Worm (Caenorhabditis elegans): ENCODE data around the gene F17A2.16.

Gene F17A2.16

DNA sequence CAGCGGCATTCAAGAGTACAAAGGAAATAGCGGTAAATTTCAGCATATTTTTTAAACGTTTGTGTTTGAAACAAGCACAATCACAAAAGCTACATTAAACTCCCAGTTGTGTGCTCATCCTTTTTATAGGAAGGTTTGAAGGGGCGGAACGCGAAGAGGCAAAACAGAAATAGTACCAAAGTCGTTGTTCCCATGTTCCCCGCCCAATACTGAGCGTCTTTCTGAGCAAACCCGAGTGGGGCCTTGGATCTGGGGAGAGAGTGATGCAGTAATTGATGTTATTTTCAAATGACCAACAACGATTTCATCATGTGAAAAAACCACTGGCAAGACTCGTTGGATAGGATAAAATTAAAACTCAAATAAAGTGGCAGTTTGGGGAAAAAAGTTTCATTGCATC is 33.1 kb downstream of the F17A2.16 start, which contains the start of gene zig-2:
Gene zig-2 (minus strand): TSS at position 101 of the 400 bp plus-strand sequence.
- TF ChIP-seq klf-2 (GFP tag; conservative IDR thresholded peaks at IDR 0.05) (no peak), cog-1 (tag; optimal IDR thresholded peaks at IDR 0.05) (no peak), tab-1 (GFP tag; IDR thresholded peaks at IDR 0.05) (no peak), ztf-29 (GFP tag; IDR thresholded peaks at IDR 0.05) (no peak), ztf-23 (GFP tag; IDR thresholded peaks at IDR 0.05) (no peak), med-1 (GFP tag; optimal IDR thresholded peaks at IDR 0.05; ENCODE audit: insufficient read depth) (no peak), T22C8.4 (GFP tag; IDR thresholded peaks at IDR 0.05) (no peak), flt-1 (GFP tag; IDR thresholded peaks at IDR 0.05) (no peak), ref-1 (GFP tag; conservative IDR thresholded peaks at IDR 0.05) (no peak)

DNA sequence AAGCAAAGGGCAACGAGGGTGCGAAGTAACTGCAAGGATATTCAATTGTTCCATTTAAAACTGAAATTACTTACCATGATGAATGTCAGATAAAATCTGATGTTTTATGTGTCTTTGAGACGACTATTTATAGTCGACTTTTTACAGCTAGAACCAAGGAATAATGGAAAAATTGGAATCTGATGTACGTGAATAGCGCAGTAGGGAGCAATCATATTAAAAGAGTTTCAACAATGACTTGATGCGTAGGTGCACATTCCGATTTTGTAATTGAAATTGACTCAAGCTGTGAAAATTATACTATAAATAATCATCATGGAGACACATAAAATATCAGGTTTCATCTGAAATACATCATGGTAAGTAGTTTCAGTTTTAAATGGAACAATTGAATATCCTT is 35.0 kb downstream of the F17A2.16 start, which contains the start of the genes nspc-9 and nspc-10:
Gene nspc-9 (minus strand): TSS at position 101 of the 400 bp plus-strand sequence.
Gene nspc-10 (plus strand): TSS at position 331 of the 400 bp plus-strand sequence.
- no peak for TF ChIP-seq ztf-29 (GFP tag; IDR thresholded peaks at IDR 0.05)
- no peak for TF ChIP-seq flt-1 (GFP tag; IDR thresholded peaks at IDR 0.05)
- no peak for TF ChIP-seq T22C8.4 (GFP tag; IDR thresholded peaks at IDR 0.05)
- TF ChIP-seq klf-2 (GFP tag; conservative IDR thresholded peaks at IDR 0.05) = no peak
- no peak for TF ChIP-seq ref-1 (GFP tag; conservative IDR thresholded peaks at IDR 0.05)
- TF ChIP-seq ztf-23 (GFP tag; IDR thresholded peaks at IDR 0.05) = no peak
- TF ChIP-seq tab-1 (GFP tag; IDR thresholded peaks at IDR 0.05) = no peak
- TF ChIP-seq cog-1 (tag; optimal IDR thresholded peaks at IDR 0.05) = no peak
- TF ChIP-seq med-1 (GFP tag; optimal IDR thresholded peaks at IDR 0.05; ENCODE audit: insufficient read depth) = no peak

DNA sequence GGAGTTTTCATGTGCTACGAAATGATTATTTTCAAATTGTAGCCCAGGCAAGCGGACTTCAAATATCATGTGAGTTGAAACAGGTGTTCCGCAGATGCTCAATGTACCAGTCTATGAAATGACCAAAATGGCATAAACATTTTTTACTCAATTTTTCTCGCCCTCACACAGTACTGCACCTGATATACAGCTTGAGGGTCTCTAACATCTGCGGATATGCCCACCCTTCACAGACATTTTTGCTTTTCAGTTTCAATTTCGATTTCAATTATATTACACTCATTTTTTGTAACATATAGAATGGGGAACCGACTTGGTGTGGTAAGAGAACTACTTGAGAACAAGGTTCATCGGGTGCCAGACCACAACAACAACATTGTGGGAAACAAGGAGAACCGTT is 38.5 kb downstream of the F17A2.16 start, which contains the start of gene F42F12.11:
Gene F42F12.11 (plus strand): TSS at position 301 of the 400 bp plus-strand sequence.
- TF ChIP-seq klf-2 (GFP tag; conservative IDR thresholded peaks at IDR 0.05) (no peak), tab-1 (GFP tag; IDR thresholded peaks at IDR 0.05) (no peak), ztf-29 (GFP tag; IDR thresholded peaks at IDR 0.05) (no peak), med-1 (GFP tag; optimal IDR thresholded peaks at IDR 0.05; ENCODE audit: insufficient read depth) (no peak), ztf-23 (GFP tag; IDR thresholded peaks at IDR 0.05) (no peak), ref-1 (GFP tag; conservative IDR thresholded peaks at IDR 0.05) (no peak), T22C8.4 (GFP tag; IDR thresholded peaks at IDR 0.05) (no peak), flt-1 (GFP tag; IDR thresholded peaks at IDR 0.05) (no peak), cog-1 (tag; optimal IDR thresholded peaks at IDR 0.05) (no peak)

ce11 chrX:12347822-12348221 is 39.6 kb downstream of the F17A2.16 start:
- no peak; the same call in 1 of the 2 replicates for TF ChIP-seq klf-2 (GFP tag; conservative IDR thresholded peaks at IDR 0.05)
- TF ChIP-seq med-1 (GFP tag; optimal IDR thresholded peaks at IDR 0.05; ENCODE audit: insufficient read depth) = no peak
- 0 out of 2 replicates have a peak, but pooled peaks have one; percentile 31 for TF ChIP-seq ztf-29 (GFP tag; IDR thresholded peaks at IDR 0.05)
- TF ChIP-seq tab-1 (GFP tag; IDR thresholded peaks at IDR 0.05) = peak; percentile 73; the same call in 1 of the 2 replicates
- 0 out of 2 replicates have a peak, but pooled peaks have one; percentile 19 for TF ChIP-seq T22C8.4 (GFP tag; IDR thresholded peaks at IDR 0.05)
- TF ChIP-seq ztf-23 (GFP tag; IDR thresholded peaks at IDR 0.05) = 0 out of 2 replicates have a peak, but pooled peaks have one; percentile 7
- no peak for TF ChIP-seq flt-1 (GFP tag; IDR thresholded peaks at IDR 0.05)
- 0 out of 2 replicates have a peak, but pooled peaks have one; percentile 21 for TF ChIP-seq ref-1 (GFP tag; conservative IDR thresholded peaks at IDR 0.05)
- TF ChIP-seq cog-1 (tag; optimal IDR thresholded peaks at IDR 0.05) = no peak

DNA sequence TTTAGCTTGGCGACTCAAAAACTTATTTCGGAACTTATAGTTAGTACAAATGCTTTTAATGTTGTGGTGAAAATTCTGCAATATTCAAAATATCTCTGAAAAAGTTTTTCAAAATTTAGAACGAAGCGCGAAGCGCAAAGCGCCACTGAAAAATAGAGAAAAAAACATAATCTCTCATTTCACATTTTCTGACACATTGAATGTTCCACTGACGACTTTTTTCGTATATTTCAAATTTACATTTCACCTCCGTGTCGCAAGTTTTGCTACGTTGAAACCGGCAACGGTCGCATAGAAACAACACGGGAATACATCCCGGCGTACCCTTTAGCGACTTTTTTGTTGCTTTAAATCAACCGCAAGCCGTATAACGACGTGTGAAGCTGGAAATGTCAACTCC is 40.1 kb downstream of the F17A2.16 start, which contains the start of gene F42F12.14:
Gene F42F12.14 (plus strand): TSS at position 301 of the 400 bp plus-strand sequence.
- TF ChIP-seq med-1 (GFP tag; optimal IDR thresholded peaks at IDR 0.05; ENCODE audit: insufficient read depth) (no peak), ztf-29 (GFP tag; IDR thresholded peaks at IDR 0.05) (no peak), T22C8.4 (GFP tag; IDR thresholded peaks at IDR 0.05) (no peak), flt-1 (GFP tag; IDR thresholded peaks at IDR 0.05) (no peak), tab-1 (GFP tag; IDR thresholded peaks at IDR 0.05) (no peak), cog-1 (tag; optimal IDR thresholded peaks at IDR 0.05) (no peak), ref-1 (GFP tag; conservative IDR thresholded peaks at IDR 0.05) (no peak), ztf-23 (GFP tag; IDR thresholded peaks at IDR 0.05) (no peak), klf-2 (GFP tag; conservative IDR thresholded peaks at IDR 0.05) (no peak)

ce11 chrX:12350207-12350606 is 42.0 kb downstream of the F17A2.16 start, which contains the start of gene F42F12.3:
Gene F42F12.3 (plus strand): TSS chrX:12350578.
- TF ChIP-seq med-1 (GFP tag; optimal IDR thresholded peaks at IDR 0.05; ENCODE audit: insufficient read depth) = no peak
- TF ChIP-seq T22C8.4 (GFP tag; IDR thresholded peaks at IDR 0.05) = no peak
- TF ChIP-seq ztf-29 (GFP tag; IDR thresholded peaks at IDR 0.05) = no peak
- TF ChIP-seq ztf-23 (GFP tag; IDR thresholded peaks at IDR 0.05) = no peak
- no peak for TF ChIP-seq tab-1 (GFP tag; IDR thresholded peaks at IDR 0.05)
- no peak for TF ChIP-seq flt-1 (GFP tag; IDR thresholded peaks at IDR 0.05)
- TF ChIP-seq ref-1 (GFP tag; conservative IDR thresholded peaks at IDR 0.05) = no peak
- no peak for TF ChIP-seq cog-1 (tag; optimal IDR thresholded peaks at IDR 0.05)
- TF ChIP-seq klf-2 (GFP tag; conservative IDR thresholded peaks at IDR 0.05) = no peak

- no peak for TF ChIP-seq flt-1 (GFP tag; IDR thresholded peaks at IDR 0.05)
- TF ChIP-seq ztf-29 (GFP tag; IDR thresholded peaks at IDR 0.05) = no peak
- no peak for TF ChIP-seq klf-2 (GFP tag; conservative IDR thresholded peaks at IDR 0.05)
- no peak for TF ChIP-seq ztf-23 (GFP tag; IDR thresholded peaks at IDR 0.05)
- no peak for TF ChIP-seq tab-1 (GFP tag; IDR thresholded peaks at IDR 0.05)
- TF ChIP-seq cog-1 (tag; optimal IDR thresholded peaks at IDR 0.05) = no peak
- TF ChIP-seq T22C8.4 (GFP tag; IDR thresholded peaks at IDR 0.05) = no peak
- TF ChIP-seq med-1 (GFP tag; optimal IDR thresholded peaks at IDR 0.05; ENCODE audit: insufficient read depth) = no peak
- no peak for TF ChIP-seq ref-1 (GFP tag; conservative IDR thresholded peaks at IDR 0.05)
Measured at ce11 chrX:12352872-12353271, 44.6 kb downstream of the F17A2.16 start, which contains the start of gene F42F12.4. Gene F42F12.4 (minus strand): TSS chrX:12352947.

DNA sequence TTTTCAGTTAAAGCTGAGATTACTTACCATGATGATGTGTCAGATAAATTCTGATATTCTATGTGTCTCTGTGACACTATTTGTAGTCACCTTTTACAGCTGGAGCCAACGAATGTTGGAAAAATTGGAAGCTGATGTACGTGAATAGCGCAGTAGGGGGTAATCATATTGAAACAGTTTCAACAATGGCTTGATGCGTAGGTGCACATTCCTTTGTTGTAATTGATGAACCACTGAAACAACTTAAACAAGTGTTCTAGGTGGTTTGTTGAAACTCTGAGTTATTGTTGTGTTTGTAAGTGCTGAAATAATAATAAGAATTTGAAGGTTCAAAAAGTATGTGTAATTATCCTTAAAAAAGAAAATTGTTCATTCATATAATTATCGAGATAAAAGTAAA is 48.3 kb downstream of the F17A2.16 start, which contains the start of gene nspc-12:
Gene nspc-12 (minus strand): TSS at position 101 of the 400 bp plus-strand sequence.
- no peak for TF ChIP-seq klf-2 (GFP tag; conservative IDR thresholded peaks at IDR 0.05)

DNA sequence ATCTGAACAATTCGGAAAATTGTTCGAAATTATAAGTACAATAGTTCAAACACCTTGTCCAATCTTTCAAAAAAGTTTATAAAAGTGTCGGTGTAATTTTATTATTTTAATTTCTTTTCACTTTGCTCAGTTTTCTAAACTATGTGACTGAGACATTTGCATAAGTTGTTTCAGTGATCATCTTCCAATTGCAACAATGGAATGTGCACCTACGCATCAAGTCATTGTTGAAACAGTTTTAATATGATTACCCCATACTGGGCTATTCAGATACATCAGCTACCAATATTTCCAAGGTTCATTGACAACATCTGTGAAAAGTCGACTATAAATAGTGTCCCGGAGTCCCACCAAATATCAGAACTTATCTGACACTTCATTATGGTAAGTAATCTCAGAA is 48.9 kb downstream of the F17A2.16 start, which contains the start of gene nspc-13:
Gene nspc-13 (plus strand): TSS at position 301 of the 400 bp plus-strand sequence.
- TF ChIP-seq klf-2 (GFP tag; conservative IDR thresholded peaks at IDR 0.05) (no peak), T22C8.4 (GFP tag; IDR thresholded peaks at IDR 0.05) (no peak), med-1 (GFP tag; optimal IDR thresholded peaks at IDR 0.05; ENCODE audit: insufficient read depth) (no peak), tab-1 (GFP tag; IDR thresholded peaks at IDR 0.05) (no peak), ztf-29 (GFP tag; IDR thresholded peaks at IDR 0.05) (no peak), ztf-23 (GFP tag; IDR thresholded peaks at IDR 0.05) (no peak), cog-1 (tag; optimal IDR thresholded peaks at IDR 0.05) (no peak), ref-1 (GFP tag; conservative IDR thresholded peaks at IDR 0.05) (no peak), flt-1 (GFP tag; IDR thresholded peaks at IDR 0.05) (no peak)

Measured in whole organism, midembryonic.